Worm (Caenorhabditis elegans): ENCODE data around the gene math-24.
"Not testable (repeated sequence)": the region's sequence is repeated elsewhere in the genome, so short reads cannot be mapped to it uniquely, and the experiment has no call there.

The math-24 gene

DNA sequence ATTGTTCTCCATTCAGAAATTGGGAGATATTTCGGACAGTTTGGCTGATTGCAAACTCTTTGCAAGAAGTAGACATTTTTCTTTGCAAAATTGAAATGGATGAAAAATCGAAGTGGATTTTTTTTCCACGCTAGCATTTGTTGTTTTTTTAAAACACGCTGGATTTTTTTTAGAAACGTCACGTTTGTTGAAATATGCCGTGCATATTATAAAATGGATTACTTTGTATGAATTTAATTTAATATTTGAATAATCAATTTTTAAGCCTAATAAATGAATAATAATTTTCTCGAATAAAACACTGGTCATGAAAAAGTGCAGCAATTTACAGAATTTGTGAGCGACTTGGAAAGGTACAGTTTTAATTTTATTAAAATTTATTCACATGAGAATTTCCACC lies 45.1 kb downstream of the math-24 start, which contains the start of gene ZK250.14:
Gene ZK250.14, minus strand, starts transcription at position 101 of the 400 bp plus-strand sequence.
- TF ChIP-seq unc-120 (tag; optimal IDR thresholded peaks at IDR 0.05; ENCODE audit: poor library complexity, severe bottlenecking), result no peak
- no peak for TF ChIP-seq unc-39 (tag; optimal IDR thresholded peaks at IDR 0.05)
- no peak for TF ChIP-seq mep-1 (tag; optimal IDR thresholded peaks at IDR 0.05)
- no peak for TF ChIP-seq zip-8 (tag; optimal IDR thresholded peaks at IDR 0.05)
- TF ChIP-seq nhr-237 (tag; optimal IDR thresholded peaks at IDR 0.05), result no peak
- no peak for TF ChIP-seq ces-1 (GFP tag; optimal IDR thresholded peaks at IDR 0.05)
- no peak for TF ChIP-seq nhr-28 (tag; optimal IDR thresholded peaks at IDR 0.05)
- TF ChIP-seq M03D4.4 (tag; optimal IDR thresholded peaks at IDR 0.05), result no peak
- TF ChIP-seq pha-4 (tag; optimal IDR thresholded peaks at IDR 0.05), result no peak
- no peak for TF ChIP-seq ceh-43 (GFP tag; optimal IDR thresholded peaks at IDR 0.05)
- TF ChIP-seq bed-3 (GFP tag; optimal IDR thresholded peaks at IDR 0.05), result no peak

- no peak for TF ChIP-seq sptf-1 (tag; optimal IDR thresholded peaks at IDR 0.05)
- no peak for TF ChIP-seq elt-1 (tag; optimal IDR thresholded peaks at IDR 0.05; ENCODE audit: borderline replicate concordance, insufficient read depth)
- TF ChIP-seq ceh-39 (tag; optimal IDR thresholded peaks at IDR 0.05), result no peak
- TF ChIP-seq nhr-28 (tag; optimal IDR thresholded peaks at IDR 0.05), result no peak
- TF ChIP-seq unc-120 (tag; optimal IDR thresholded peaks at IDR 0.05; ENCODE audit: poor library complexity, severe bottlenecking), result no peak
- TF ChIP-seq sem-2 (GFP tag; optimal IDR thresholded peaks at IDR 0.05), result no peak
- no peak for TF ChIP-seq nhr-2 (tag; optimal IDR thresholded peaks at IDR 0.05)
- no peak for TF ChIP-seq unc-62 (GFP tag; optimal IDR thresholded peaks at IDR 0.05)
- TF ChIP-seq drap-1 (GFP tag; optimal IDR thresholded peaks at IDR 0.05), result no peak
- TF ChIP-seq zip-8 (tag; optimal IDR thresholded peaks at IDR 0.05), result no peak
- no peak for TF ChIP-seq nhr-237 (tag; optimal IDR thresholded peaks at IDR 0.05)
- TF ChIP-seq bed-3 (GFP tag; optimal IDR thresholded peaks at IDR 0.05), result no peak
- no peak for TF ChIP-seq mep-1 (tag; optimal IDR thresholded peaks at IDR 0.05)
- no peak for TF ChIP-seq flh-1 (GFP tag; optimal IDR thresholded peaks at IDR 0.05)
- TF ChIP-seq cnd-1 (tag; optimal IDR thresholded peaks at IDR 0.05), result no peak
- no peak for TF ChIP-seq nhr-76 (tag; optimal IDR thresholded peaks at IDR 0.05)
- TF ChIP-seq ham-2 (GFP tag; optimal IDR thresholded peaks at IDR 0.05), result no peak
Measured at ce11 chrII:1946427-1946826, 46.4 kb downstream of the math-24 start, which contains the start of gene math-48. math-48 (minus strand) TSS chrII:1946527.

DNA sequence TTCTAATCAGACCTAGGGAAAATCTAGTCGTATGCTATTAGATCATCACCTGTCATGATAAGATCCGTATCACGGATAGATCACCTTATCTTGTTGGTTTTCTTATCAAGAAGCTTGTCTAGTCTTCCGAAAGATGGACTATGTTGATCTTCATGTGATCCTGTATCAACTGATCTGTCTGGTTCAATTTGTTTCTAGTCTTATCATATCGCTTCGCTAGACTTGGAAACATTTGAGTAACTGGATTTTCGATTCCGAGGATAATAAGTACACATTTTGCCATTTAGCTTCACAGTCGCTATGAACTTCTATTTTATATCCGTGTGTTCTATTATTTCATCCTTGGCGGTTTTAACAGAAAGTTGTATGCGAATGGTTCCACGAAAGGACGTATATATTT lies 48.4 kb downstream of the math-24 start, which contains the start of gene ZK250.2:
Gene ZK250.2, plus strand, starts transcription at position 301 of the 400 bp plus-strand sequence.
- not testable (repeated sequence) for TF ChIP-seq ceh-83 (GFP tag; optimal IDR thresholded peaks at IDR 0.05); elt-3 (tag; optimal IDR thresholded peaks at IDR 0.05); flh-1 (GFP tag; optimal IDR thresholded peaks at IDR 0.05)

- no peak for TF ChIP-seq pha-4 (tag; optimal IDR thresholded peaks at IDR 0.05)
- peak; percentile 70 for TF ChIP-seq elt-3 (tag; optimal IDR thresholded peaks at IDR 0.05)
Measured at ce11 chrII:1949119-1949518, 49.1 kb downstream of the math-24 start.
